Worm (Caenorhabditis elegans) whole organism, L1 larva: Measurements from ENCODE around the gene set-30.

ENCODE experiments used
- egl-27 ChIP-seq, 2 experiments: fragments of 150-350 bp in 1 of 2; sonication (generic microtip); optimal IDR thresholded peaks; 3 replicates each; lab custom pipeline; 2017 to 2018; ENCODE audit warnings: missing biosample characterization in 2 of 2, missing genetic modification characterization in 2 of 2, missing genetic modification reagents in 2 of 2
- fos-1 ChIP-seq: fragments of 150-350 bp; optimal IDR thresholded peaks from 2 replicates; lab custom pipeline; 2014; ENCODE audit warnings: missing biosample characterization, missing genetic modification characterization
- snpc-4 ChIP-seq: fragments of 150-350 bp; optimal IDR thresholded peaks from 2 replicates; lab custom pipeline; 2014; ENCODE audit warnings: missing biosample characterization, missing genetic modification characterization
- zag-1 ChIP-seq: fragments of 150-350 bp; optimal IDR thresholded peaks from 2 replicates; lab custom pipeline; 2014; ENCODE audit warnings: missing biosample characterization, missing genetic modification characterization

- no peak for TF ChIP-seq zag-1
- TF ChIP-seq fos-1 (tag; lab: Kevin White, UChicago): no peak
- no peak for TF ChIP-seq egl-27 (tag; optimal IDR thresholded peaks at IDR 0.05; lab: Kevin White, UChicago)
- TF ChIP-seq snpc-4 (tag; lab: Kevin White, UChicago): no peak
Measured at ce11 chrX:5038812-5039211, 39.7 kb downstream of the set-30 start.
